Worm (Caenorhabditis elegans): ENCODE results near the gene dtmk-1.

DNA sequence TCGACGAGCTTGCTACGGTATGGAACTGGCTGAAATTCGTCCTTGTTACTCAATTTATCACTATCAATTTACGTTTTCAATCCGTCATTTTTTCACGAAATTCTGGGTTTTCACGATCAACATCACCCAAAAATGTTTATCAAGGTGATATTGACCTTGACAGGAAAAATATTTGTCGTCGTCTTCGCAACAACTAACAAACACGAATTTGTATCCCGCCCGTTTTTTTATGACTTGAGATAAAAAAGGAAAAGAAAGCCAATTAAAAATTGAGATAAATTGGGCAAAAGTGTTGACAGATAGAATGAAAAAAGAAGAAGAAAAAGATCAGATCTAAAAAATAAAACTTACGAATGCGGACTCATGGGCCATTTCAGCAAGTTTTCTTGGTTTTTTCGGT, 44.0 kb upstream of the dtmk-1 start:
- no peak for TF ChIP-seq nhr-28 (tag; optimal IDR thresholded peaks at IDR 0.05)
- no peak for TF ChIP-seq nhr-237 (tag; optimal IDR thresholded peaks at IDR 0.05)
- TF ChIP-seq ztf-11 (tag; optimal IDR thresholded peaks at IDR 0.05): no peak
- no peak for TF ChIP-seq unc-130 (GFP tag; optimal IDR thresholded peaks at IDR 0.05)

Measured in whole organism, L4 larva.